Fruit fly (Drosophila melanogaster) whole organism: ENCODE data around the gene CG17221.

Experiments
- CG8478 ChIP-seq: fragments of >200 bp; optimal IDR thresholded peaks from 2 replicates; lab custom pipeline; 2018; ENCODE audit warnings: inconsistent platforms
- Dll ChIP-seq: fragments of >200 bp; optimal IDR thresholded peaks from 2 replicates; lab custom pipeline; 2017
- EcR ChIP-seq, 2 experiments: fragments of >200 bp; optimal IDR thresholded peaks; 2 replicates each; lab custom pipeline; 2017; ENCODE audit warnings: missing biosample characterization in 2 of 2, missing genetic modification characterization in 2 of 2, missing genetic modification reagents in 2 of 2

- TF ChIP-seq EcR (GFP tag; optimal IDR thresholded peaks at IDR 0.05; lab: Kevin White, UChicago) = no peak
- TF ChIP-seq CG8478 = no peak
- no peak for TF ChIP-seq Dll (lab: Kevin White, UChicago)
Observed at dm6 chr2L:2993702-2994101, 46.1 kb upstream of the CG17221 start.
